Fruit fly (Drosophila melanogaster) Kc167 (cell line): ENCODE data around the gene CG31111.

Source experiments
- Myc ChIP-seq: fragments of >200 bp; optimal IDR thresholded peaks from 2 replicates; lab custom pipeline; 2017; ENCODE audit warnings: missing external identifiers
- insv ChIP-seq: fragments of >200 bp; optimal IDR thresholded peaks from 3 replicates; lab custom pipeline; 2018; ENCODE audit warnings: missing external identifiers

dm6 chr3R:25046023-25046422, 10.0 kb downstream of the CG31111 start, which contains the start of gene CG11786:
- TF ChIP-seq Myc (lab: Kevin White, UChicago) (no peak), insv (lab: Kevin White, UChicago) (no peak)
